Fruit fly (Drosophila melanogaster) whole organism, embryonic: ENCODE data around the gene CG31680.
A peak's percentile ranks its signal among the peaks of the same experiment; 100 is the strongest.

Experiments
- Ada2b ChIP-seq: fragments of 200-800 bp; sonication (Bioruptor generic); IDR thresholded peaks from 2 replicates; pipeline ENCODE4 v1.3.6; 2022; ENCODE audit warnings: missing biosample characterization, missing genetic modification characterization
- CG10543 ChIP-seq: fragments of 200-800 bp; sonication (Bioruptor generic); optimal IDR thresholded peaks from 3 replicates; lab custom pipeline; 2017; ENCODE audit warnings: missing biosample characterization, mild to moderate bottlenecking, missing genetic modification characterization, moderate library complexity
- CG11247 ChIP-seq: fragments of 200-800 bp; sonication (Bioruptor generic); IDR thresholded peaks from 2 replicates; pipeline ENCODE4 v1.3.6; 2022; ENCODE audit warnings: missing biosample characterization, missing genetic modification characterization
- CG13624 ChIP-seq: fragments of 200-800 bp; sonication (Bioruptor generic); optimal IDR thresholded peaks from 2 replicates; lab custom pipeline; 2016; ENCODE audit warnings: missing biosample characterization, missing genetic modification characterization
- CG14667 ChIP-seq: fragments of 200-800 bp; sonication (Bioruptor generic); IDR thresholded peaks from 2 replicates; pipeline ENCODE4 v1.3.6; 2022; ENCODE audit warnings: missing biosample characterization, missing genetic modification characterization
- CG17361 ChIP-seq: fragments of 200-800 bp; sonication (Bioruptor generic); IDR thresholded peaks from 3 replicates; pipeline ENCODE4 v1.3.6; 2022; ENCODE audit warnings: missing biosample characterization, missing genetic modification characterization
- CG2129 ChIP-seq: fragments of 200-800 bp; sonication (Bioruptor generic); IDR thresholded peaks from 2 replicates; pipeline ENCODE4 v1.3.6; 2022; ENCODE audit warnings: missing biosample characterization, missing genetic modification characterization; ENCODE audit not compliant: partially characterized antibody
- CG2678 ChIP-seq: fragments of 200-800 bp; sonication (Bioruptor generic); optimal IDR thresholded peaks from 3 replicates; lab custom pipeline; 2019; ENCODE audit warnings: missing biosample characterization, mild to moderate bottlenecking, missing genetic modification characterization, moderate library complexity
- CG2712 ChIP-seq: fragments of 200-800 bp; optimal IDR thresholded peaks from 3 replicates; lab custom pipeline; 2019; ENCODE audit warnings: missing biosample characterization, mild to moderate bottlenecking, missing genetic modification characterization, moderate library complexity
- CG4424 ChIP-seq: fragments of 200-800 bp; sonication (Bioruptor generic); optimal IDR thresholded peaks from 3 replicates; lab custom pipeline; 2016; ENCODE audit warnings: missing biosample characterization, missing genetic modification characterization
- Camta ChIP-seq: fragments of 200-800 bp; sonication (Bioruptor generic); optimal IDR thresholded peaks from 2 replicates; lab custom pipeline; 2016; ENCODE audit warnings: missing biosample characterization, missing genetic modification characterization
- D19A ChIP-seq: fragments of 200-800 bp; optimal IDR thresholded peaks from 3 replicates; lab custom pipeline; 2019; ENCODE audit warnings: missing biosample characterization, mild to moderate bottlenecking, missing genetic modification characterization, moderate library complexity
- D19B ChIP-seq: fragments of 200-800 bp; sonication (Bioruptor generic); optimal IDR thresholded peaks from 2 replicates; lab custom pipeline; 2017; ENCODE audit warnings: missing biosample characterization, mild to moderate bottlenecking, missing genetic modification characterization
- Dip2 ChIP-seq: fragments of 200-800 bp; sonication (Bioruptor generic); IDR thresholded peaks from 2 replicates; pipeline ENCODE4 v1.3.6; 2022; ENCODE audit warnings: missing biosample characterization, missing genetic modification characterization
- Drgx ChIP-seq: fragments of 200-800 bp; sonication (Bioruptor generic); IDR thresholded peaks from 2 replicates; pipeline ENCODE4 v1.3.6; 2022; ENCODE audit warnings: missing biosample characterization, missing genetic modification characterization
- ERR ChIP-seq: fragments of 200-800 bp; sonication (Bioruptor generic); optimal IDR thresholded peaks from 2 replicates; lab custom pipeline; 2016; ENCODE audit warnings: missing biosample characterization, missing genetic modification characterization
- Ets65A ChIP-seq: fragments of 200-800 bp; sonication (Bioruptor generic); peaks from one replicate; lab custom pipeline; 2016; ENCODE audit warnings: missing biosample characterization, missing genetic modification characterization
- Med ChIP-seq: fragments of 200-800 bp; sonication (Bioruptor generic); peaks from one replicate; lab custom pipeline; 2016; ENCODE audit warnings: missing biosample characterization, missing genetic modification characterization, mild to moderate bottlenecking, inconsistent platforms, moderate library complexity
- Oaz ChIP-seq: fragments of 200-800 bp; sonication (Bioruptor generic); IDR thresholded peaks from 2 replicates; pipeline ENCODE4 v1.3.6; 2022; ENCODE audit warnings: missing biosample characterization, missing genetic modification characterization
- Pdp1 ChIP-seq, 2 experiments: fragments of 200-800 bp; sonication (Bioruptor generic); optimal IDR thresholded peaks; 3 replicates each; lab custom pipeline; 2016; ENCODE audit warnings: missing biosample characterization in 2 of 2, missing genetic modification characterization in 2 of 2, mild to moderate bottlenecking in 1 of 2, moderate library complexity in 1 of 2
- Rfx ChIP-seq: fragments of 200-800 bp; sonication (Bioruptor generic); IDR thresholded peaks from 2 replicates; pipeline ENCODE4 v1.3.6; 2022; ENCODE audit warnings: missing biosample characterization, missing genetic modification characterization
- Sox102F ChIP-seq: fragments of 200-800 bp; sonication (Bioruptor generic); optimal IDR thresholded peaks from 2 replicates; lab custom pipeline; 2018; ENCODE audit warnings: missing biosample characterization, mild to moderate bottlenecking, missing genetic modification characterization, moderate library complexity
- Stat92E ChIP-seq, 3 experiments: fragments of >200 bp in 2 of 3; fragments of 200-800 bp in 1 of 3; sonication (Bioruptor generic) in 1 of 3; optimal IDR thresholded peaks; 2 replicates each; lab custom pipeline; 2017 to 2019; ENCODE audit warnings: missing biosample characterization in 3 of 3, missing genetic modification characterization in 3 of 3, mild to moderate bottlenecking in 1 of 3, moderate library complexity in 1 of 3
- Xrp1 ChIP-seq: fragments of 200-800 bp; sonication (Bioruptor generic); IDR thresholded peaks from 2 replicates; pipeline ENCODE4 v1.3.6; 2022; ENCODE audit warnings: missing biosample characterization, missing genetic modification characterization
- az2 ChIP-seq: fragments of 200-800 bp; sonication (Bioruptor generic); optimal IDR thresholded peaks from 3 replicates; lab custom pipeline; 2016; ENCODE audit warnings: missing biosample characterization, missing genetic modification characterization
- chinmo ChIP-seq: fragments of 200-800 bp; sonication (Bioruptor generic); IDR thresholded peaks from 4 replicates; pipeline ENCODE4 v1.3.6; 2022; ENCODE audit warnings: missing biosample characterization, missing genetic modification characterization; ENCODE audit not compliant: partially characterized antibody
- crol ChIP-seq: fragments of 200-800 bp; sonication (Bioruptor generic); IDR thresholded peaks from 2 replicates; pipeline ENCODE4 v1.3.6; 2022; ENCODE audit warnings: missing biosample characterization, missing genetic modification characterization
- her ChIP-seq: fragments of 200-800 bp; sonication (Bioruptor generic); optimal IDR thresholded peaks from 2 replicates; lab custom pipeline; 2016; ENCODE audit warnings: missing biosample characterization, missing genetic modification characterization
- p53 ChIP-seq: fragments of 200-800 bp; sonication (Bioruptor generic); optimal IDR thresholded peaks from 2 replicates; lab custom pipeline; 2016; ENCODE audit warnings: missing biosample characterization, missing genetic modification characterization
- pnt ChIP-seq: fragments of 200-800 bp; sonication (Bioruptor generic); optimal IDR thresholded peaks from 3 replicates; lab custom pipeline; 2016; ENCODE audit warnings: missing biosample characterization, missing genetic modification characterization
- prd ChIP-seq, 3 experiments: fragments of >200 bp in 2 of 3; fragments of 200-800 bp in 1 of 3; sonication (Bioruptor generic) in 1 of 3; optimal IDR thresholded peaks in 2 of 3; IDR thresholded peaks in 1 of 3; 2 replicates in 2 of 3; 3 replicates in 1 of 3; pipeline versions ENCODE4 v1.3.6 to Lab custom; 2017 to 2022; ENCODE audit warnings: missing biosample characterization in 1 of 3, missing genetic modification characterization in 1 of 3
- row ChIP-seq: fragments of 200-800 bp; sonication (Bioruptor generic); IDR thresholded peaks from 3 replicates; pipeline ENCODE4 v1.3.6; 2022; ENCODE audit warnings: missing biosample characterization, missing genetic modification characterization
- sens ChIP-seq: fragments of 200-800 bp; sonication (Bioruptor generic); peaks from one replicate; lab custom pipeline; 2016; ENCODE audit warnings: missing biosample characterization, missing genetic modification characterization
- seq ChIP-seq: fragments of 200-800 bp; sonication (Bioruptor generic); IDR thresholded peaks from 2 replicates; pipeline ENCODE4 v1.3.6; 2022; ENCODE audit warnings: missing biosample characterization, missing genetic modification characterization
- slbo ChIP-seq: fragments of 200-800 bp; sonication (Bioruptor generic); IDR thresholded peaks from 2 replicates; pipeline ENCODE4 v1.3.6; 2022; ENCODE audit warnings: missing biosample characterization, missing genetic modification characterization
- sr ChIP-seq: fragments of 200-800 bp; sonication (Bioruptor generic); IDR thresholded peaks from 3 replicates; pipeline ENCODE4 v1.3.6; 2022; ENCODE audit warnings: missing biosample characterization, missing genetic modification characterization
- z ChIP-seq: fragments of 200-800 bp; sonication (Bioruptor generic); IDR thresholded peaks from 3 replicates; pipeline ENCODE4 v1.3.6; 2022; ENCODE audit warnings: missing biosample characterization, missing genetic modification characterization
- zen2 ChIP-seq: fragments of 200-800 bp; sonication (Bioruptor generic); IDR thresholded peaks from 3 replicates; pipeline ENCODE4 v1.3.6; 2022; ENCODE audit warnings: missing biosample characterization, missing genetic modification characterization; ENCODE audit not compliant: partially characterized antibody

CG31680 gene

DNA sequence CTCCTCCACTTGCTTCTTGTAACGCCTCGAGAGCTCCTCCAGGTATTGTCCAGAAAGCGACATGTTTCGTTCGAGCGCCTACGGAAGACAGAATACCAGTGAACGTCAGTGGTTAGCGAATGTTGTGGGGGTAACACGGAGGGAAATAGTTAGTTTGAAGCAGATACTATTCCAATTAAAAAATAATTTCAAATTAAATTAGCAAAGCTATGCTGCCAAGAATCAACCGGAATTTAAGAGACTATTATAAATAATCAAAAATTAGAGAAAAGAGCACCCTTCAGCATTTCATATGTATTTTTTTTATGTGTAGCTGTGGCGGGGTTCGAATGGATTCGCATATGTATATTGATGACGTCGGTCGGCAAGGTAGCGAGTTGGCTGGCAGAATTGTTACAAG lies 21.1 kb downstream of the CG31680 start:
- TF ChIP-seq Med (GFP tag; lab: Kevin White, UChicago) = peak; percentile 55
- no peak for TF ChIP-seq prd (optimal IDR thresholded peaks at IDR 0.05; lab: Kevin White, UChicago)
- TF ChIP-seq prd (GFP tag; IDR thresholded peaks at IDR 0.05; lab: Robert Waterston, UW) = peak; percentile 24; the same call in 1 of the 3 replicates
- TF ChIP-seq CG2678 (tag; lab: Kevin White, UChicago) = no peak
- no peak for TF ChIP-seq CG17361 (GFP tag; lab: Robert Waterston, UW)
- TF ChIP-seq Ada2b (GFP tag; lab: Robert Waterston, UW) = 0 out of 2 replicates have a peak, but pooled peaks have one; percentile 14
- 0 out of 2 replicates have a peak, but pooled peaks have one; percentile 37 for TF ChIP-seq slbo
- TF ChIP-seq CG4424 (GFP tag; lab: Kevin White, UChicago) = no peak
- TF ChIP-seq Xrp1 (GFP tag; lab: Robert Waterston, UW) = peak; percentile 19; the same call in 1 of the 2 replicates
- TF ChIP-seq Rfx (GFP tag; lab: Robert Waterston, UW) = peak; percentile 25; the same call in 1 of the 2 replicates
- no peak for TF ChIP-seq zen2
- TF ChIP-seq sens (GFP tag; lab: Kevin White, UChicago) = peak; percentile 72
- no peak for TF ChIP-seq CG2129 (GFP tag; lab: Robert Waterston, UW)
- peak; percentile 23; the same call in 1 of the 3 replicates for TF ChIP-seq row (GFP tag; lab: Robert Waterston, UW)
- no peak for TF ChIP-seq CG13624 (GFP tag; lab: Kevin White, UChicago)
- TF ChIP-seq CG10543 = no peak
- TF ChIP-seq CG11247 (GFP tag; lab: Robert Waterston, UW) = no peak
- TF ChIP-seq Drgx (GFP tag; lab: Robert Waterston, UW) = 0 out of 2 replicates have a peak, but pooled peaks have one; percentile 12
- TF ChIP-seq pnt (GFP tag; lab: Kevin White, UChicago) = no peak
- TF ChIP-seq D19A = no peak
- no peak for TF ChIP-seq seq (GFP tag; lab: Robert Waterston, UW)
- no peak for TF ChIP-seq CG2712 (tag; lab: Kevin White, UChicago)

DNA sequence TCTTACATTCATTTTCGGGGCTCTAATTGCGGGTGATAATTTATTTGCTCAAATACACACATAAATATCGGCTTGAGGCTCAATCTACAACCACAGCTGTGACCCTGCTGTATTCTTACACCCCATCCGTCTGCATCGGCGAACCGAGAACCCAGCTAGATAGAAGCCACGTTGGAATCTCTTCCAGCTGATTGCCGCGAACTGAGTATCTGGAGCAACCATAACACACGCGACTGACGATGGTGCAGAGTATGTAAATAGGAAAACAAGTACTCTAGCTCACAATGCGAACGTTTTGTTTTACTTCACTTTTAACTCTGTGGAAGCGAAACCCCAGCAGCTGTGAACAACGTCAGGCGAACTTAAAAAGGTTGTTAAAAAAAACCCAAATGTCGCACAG lies 24.5 kb downstream of the CG31680 start:
- no peak for TF ChIP-seq Dip2
- peak; percentile 3 for TF ChIP-seq sens (GFP tag; lab: Kevin White, UChicago)

DNA sequence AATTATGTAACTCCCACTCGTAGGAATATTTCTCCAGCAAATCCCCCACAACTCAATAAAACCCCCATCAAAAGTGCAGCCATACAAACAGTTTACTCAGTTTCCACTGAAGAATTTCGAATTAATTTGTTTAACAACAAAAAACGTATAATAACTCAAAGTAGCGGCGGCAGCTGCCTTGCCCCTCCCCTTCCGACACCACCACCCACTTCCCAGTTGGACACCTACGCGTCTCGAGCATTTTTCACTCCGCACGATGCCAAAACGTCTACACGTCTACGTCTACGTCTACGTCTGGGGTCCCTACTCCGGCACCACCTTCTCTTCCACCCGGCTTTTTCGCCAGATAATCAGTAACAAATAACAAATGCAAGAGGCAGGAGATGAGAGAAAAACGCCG lies 31.3 kb downstream of the CG31680 start:
- TF ChIP-seq Camta (GFP tag; lab: Kevin White, UChicago) (no peak), Ets65A (GFP tag; lab: Kevin White, UChicago) (no peak), her (no peak), Stat92E (GFP tag; optimal IDR thresholded peaks at IDR 0.05; lab: Kevin White, UChicago) (no peak), Xrp1 (GFP tag; lab: Robert Waterston, UW) (no peak), crol (GFP tag; lab: Robert Waterston, UW) (peak; percentile 55), CG14667 (GFP tag; lab: Robert Waterston, UW) (no peak), chinmo (GFP tag; lab: Robert Waterston, UW) (no peak), p53 (GFP tag; lab: Kevin White, UChicago) (no peak), sr (peak; percentile 97), az2 (GFP tag; lab: Kevin White, UChicago) (no peak), z (GFP tag; lab: Robert Waterston, UW) (0 out of 3 replicates have a peak, but pooled peaks have one; percentile 51), D19B (GFP tag; lab: Kevin White, UChicago) (no peak), ERR (GFP tag; lab: Kevin White, UChicago) (no peak), Oaz (no peak), Sox102F (GFP tag; lab: Kevin White, UChicago) (no peak), Pdp1 (GFP tag; optimal IDR thresholded peaks at IDR 0.05; lab: Kevin White, UChicago) (peak in 1 of 2 experiments; percentile 51)
- TF ChIP-seq, all 482 proteins: peak for 4
